Worm (Caenorhabditis elegans) whole organism, L1 larva: ENCODE results near the gene C29E4.10.

Experiments used
- C16A3.4 ChIP-seq: fragments of 150-350 bp; optimal IDR thresholded peaks from 2 replicates; lab custom pipeline; 2014; ENCODE audit warnings: missing biosample characterization, missing genetic modification characterization
- F16B12.6 ChIP-seq: fragments of 150-350 bp; optimal IDR thresholded peaks from 2 replicates; lab custom pipeline; 2014; ENCODE audit warnings: missing biosample characterization, missing genetic modification characterization
- alr-1 ChIP-seq: fragments of 200-800 bp; sonication (Bioruptor generic); optimal IDR thresholded peaks from 2 replicates; lab custom pipeline; 2018; ENCODE audit warnings: borderline replicate concordance, mild to moderate bottlenecking, missing genetic modification characterization, missing compliant biosample characterization
- ama-1 ChIP-seq: fragments of 150-350 bp; optimal IDR thresholded peaks from 2 replicates; lab custom pipeline; 2014
- blmp-1 ChIP-seq: fragments of 150-350 bp; optimal IDR thresholded peaks from 2 replicates; lab custom pipeline; 2014; ENCODE audit warnings: missing biosample characterization, missing genetic modification characterization
- ceh-63 ChIP-seq: fragments of 200-800 bp; sonication (Bioruptor generic); optimal IDR thresholded peaks from 2 replicates; lab custom pipeline; 2018; ENCODE audit warnings: mild to moderate bottlenecking, missing genetic modification characterization, missing compliant biosample characterization
- ceh-82 ChIP-seq, 3 experiments: fragments of 150-350 bp in 1 of 3; sonication (generic microtip) in 2 of 3; optimal IDR thresholded peaks; 2 replicates each; lab custom pipeline; 2014 to 2017; ENCODE audit warnings: missing biosample characterization in 3 of 3, missing genetic modification characterization in 3 of 3
- ceh-90 ChIP-seq: sonication (generic microtip); optimal IDR thresholded peaks from 2 replicates; lab custom pipeline; 2016; ENCODE audit warnings: missing genetic modification characterization, missing compliant biosample characterization
- ces-1 ChIP-seq: fragments of 150-350 bp; optimal IDR thresholded peaks from 2 replicates; lab custom pipeline; 2014; ENCODE audit warnings: missing biosample characterization, missing genetic modification reagents, missing genetic modification characterization
- dpl-1 ChIP-seq, 3 experiments: fragments of 150-350 bp in 2 of 3; sonication (generic microtip) in 1 of 3; optimal IDR thresholded peaks; 2 replicates each; lab custom pipeline; 2014 to 2017; ENCODE audit warnings: missing biosample characterization in 3 of 3, missing genetic modification characterization in 3 of 3, missing genetic modification reagents in 3 of 3
- efl-1 ChIP-seq, 4 experiments: fragments of 150-350 bp; optimal IDR thresholded peaks in 3 of 4; peaks in 1 of 4; 1 replicate in 1 of 4; 2 replicates in 3 of 4; lab custom pipeline; 2014; ENCODE audit warnings: missing biosample characterization in 2 of 4, missing genetic modification characterization in 2 of 4, missing genetic modification reagents in 2 of 4
- egl-13 ChIP-seq: sonication (generic microtip); optimal IDR thresholded peaks from 2 replicates; lab custom pipeline; 2016; ENCODE audit warnings: missing genotype, missing genetic modification reagents, missing genetic modification characterization, missing compliant biosample characterization
- egl-27 ChIP-seq, 2 experiments: fragments of 150-350 bp in 1 of 2; sonication (generic microtip); optimal IDR thresholded peaks; 3 replicates each; lab custom pipeline; 2017 to 2018; ENCODE audit warnings: missing biosample characterization in 2 of 2, missing genetic modification characterization in 2 of 2, missing genetic modification reagents in 2 of 2
- elt-2 ChIP-seq: sonication (generic microtip); optimal IDR thresholded peaks from 2 replicates; lab custom pipeline; 2016; ENCODE audit warnings: missing genetic modification characterization, mild to moderate bottlenecking, inconsistent platforms, missing compliant biosample characterization, missing genetic modification reagents
- elt-3 ChIP-seq, 6 experiments: fragments of 150-350 bp in 1 of 6; sonication (generic microtip); optimal IDR thresholded peaks; 2 replicates each; lab custom pipeline; 2017 to 2018; ENCODE audit warnings: missing biosample characterization in 6 of 6, missing genetic modification characterization in 6 of 6, inconsistent platforms in 1 of 6
- fkh-10 ChIP-seq: sonication (generic microtip); optimal IDR thresholded peaks from 2 replicates; lab custom pipeline; 2017; ENCODE audit warnings: missing biosample characterization, missing genetic modification reagents, missing genetic modification characterization
- fkh-4 ChIP-seq: sonication (generic microtip); optimal IDR thresholded peaks from 2 replicates; lab custom pipeline; 2016; ENCODE audit warnings: missing compliant biosample characterization, missing genetic modification characterization, borderline replicate concordance
- fos-1 ChIP-seq: fragments of 150-350 bp; optimal IDR thresholded peaks from 2 replicates; lab custom pipeline; 2014; ENCODE audit warnings: missing biosample characterization, missing genetic modification characterization
- grh-1 ChIP-seq: fragments of 200-800 bp; sonication (Bioruptor generic); IDR thresholded peaks from 2 replicates; pipeline ENCODE4 v1.3.6; 2022; ENCODE audit warnings: missing genetic modification reagents, missing genetic modification characterization, missing compliant biosample characterization
- hlh-17 ChIP-seq: fragments of 200-800 bp; sonication (Bioruptor generic); optimal IDR thresholded peaks from 2 replicates; lab custom pipeline; 2018; ENCODE audit warnings: missing genetic modification characterization, mild to moderate bottlenecking, missing compliant biosample characterization, moderate library complexity, borderline replicate concordance
- hpl-2 ChIP-seq: fragments of 150-350 bp; optimal IDR thresholded peaks from 2 replicates; lab custom pipeline; 2014; ENCODE audit warnings: missing biosample characterization, missing genetic modification reagents, missing genetic modification characterization
- isw-1 ChIP-seq: fragments of 200-800 bp; sonication (Bioruptor generic); IDR thresholded peaks from 2 replicates; pipeline ENCODE4 v1.3.6; 2022; ENCODE audit warnings: missing genetic modification characterization, missing compliant biosample characterization
- jun-1 ChIP-seq: fragments of 150-350 bp; optimal IDR thresholded peaks from 2 replicates; lab custom pipeline; 2014; ENCODE audit warnings: missing biosample characterization, missing genetic modification reagents, missing genetic modification characterization
- lin-39 ChIP-seq: fragments of 150-350 bp; optimal IDR thresholded peaks from 2 replicates; lab custom pipeline; 2014; ENCODE audit warnings: missing biosample characterization, missing genetic modification reagents, missing genetic modification characterization
- lir-3 ChIP-seq: sonication (generic microtip); optimal IDR thresholded peaks from 2 replicates; lab custom pipeline; 2016; ENCODE audit warnings: mild to moderate bottlenecking, missing genetic modification characterization, moderate library complexity, missing compliant biosample characterization; ENCODE audit not compliant: poor library complexity
- lsy-2 ChIP-seq, 2 experiments: fragments of 150-350 bp; optimal IDR thresholded peaks; 2 replicates each; lab custom pipeline; 2014; ENCODE audit warnings: missing biosample characterization in 2 of 2, missing genetic modification characterization in 2 of 2
- mef-2 ChIP-seq: fragments of 150-350 bp; optimal IDR thresholded peaks from 2 replicates; lab custom pipeline; 2014; ENCODE audit warnings: missing biosample characterization, missing genetic modification characterization
- mep-1 ChIP-seq: fragments of 150-350 bp; optimal IDR thresholded peaks from 2 replicates; lab custom pipeline; 2014; ENCODE audit warnings: missing biosample characterization, missing genetic modification characterization
- nhr-11 ChIP-seq: fragments of 150-350 bp; optimal IDR thresholded peaks from 2 replicates; lab custom pipeline; 2014; ENCODE audit warnings: missing biosample characterization, missing genetic modification characterization
- nhr-19 ChIP-seq: fragments of 200-800 bp; sonication (Bioruptor generic); conservative IDR thresholded peaks from 2 replicates; pipeline ENCODE4 v1.3.6; 2022; ENCODE audit warnings: missing genetic modification characterization, missing compliant biosample characterization
- nhr-20 ChIP-seq: sonication (generic microtip); optimal IDR thresholded peaks from 2 replicates; lab custom pipeline; 2016; ENCODE audit warnings: mild to moderate bottlenecking, missing genetic modification characterization, missing compliant biosample characterization
- nhr-237 ChIP-seq: fragments of 150-350 bp; optimal IDR thresholded peaks from 2 replicates; lab custom pipeline; 2014; ENCODE audit warnings: missing biosample characterization, missing genetic modification characterization
- nhr-71 ChIP-seq: sonication (generic microtip); optimal IDR thresholded peaks from 2 replicates; lab custom pipeline; 2016; ENCODE audit warnings: mild to moderate bottlenecking, missing genetic modification characterization, moderate library complexity, missing compliant biosample characterization
- nhr-76 ChIP-seq: sonication (generic microtip); optimal IDR thresholded peaks from 2 replicates; lab custom pipeline; 2017; ENCODE audit warnings: missing biosample characterization, missing genetic modification characterization
- nhr-77 ChIP-seq: fragments of 150-350 bp; optimal IDR thresholded peaks from 2 replicates; lab custom pipeline; 2014; ENCODE audit warnings: missing biosample characterization, missing genetic modification characterization
- nhr-84 ChIP-seq: sonication (generic microtip); optimal IDR thresholded peaks from 2 replicates; lab custom pipeline; 2017; ENCODE audit warnings: missing biosample characterization, missing genetic modification characterization
- pag-3 ChIP-seq: sonication (generic microtip); optimal IDR thresholded peaks from 2 replicates; lab custom pipeline; 2017; ENCODE audit warnings: missing genetic modification characterization, mild to moderate bottlenecking, missing compliant biosample characterization, antibody characterized with exemption, borderline replicate concordance; ENCODE audit not compliant: insufficient read depth
- pax-3 ChIP-seq: fragments of 200-800 bp; sonication (Bioruptor generic); optimal IDR thresholded peaks from 2 replicates; lab custom pipeline; 2018; ENCODE audit warnings: mild to moderate bottlenecking, missing genetic modification characterization, moderate library complexity, missing compliant biosample characterization
- pqm-1 ChIP-seq: sonication (generic microtip); optimal IDR thresholded peaks from 3 replicates; lab custom pipeline; 2017; ENCODE audit warnings: missing biosample characterization, missing genetic modification characterization
- skn-1 ChIP-seq: fragments of 150-350 bp; optimal IDR thresholded peaks from 2 replicates; lab custom pipeline; 2014; ENCODE audit warnings: missing biosample characterization, missing genetic modification characterization
- snpc-4 ChIP-seq: fragments of 150-350 bp; optimal IDR thresholded peaks from 2 replicates; lab custom pipeline; 2014; ENCODE audit warnings: missing biosample characterization, missing genetic modification characterization
- sox-4 ChIP-seq: sonication (generic microtip); optimal IDR thresholded peaks from 2 replicates; lab custom pipeline; 2016; ENCODE audit warnings: missing genetic modification characterization, missing compliant biosample characterization
- sptf-1 ChIP-seq: fragments of 150-350 bp; optimal IDR thresholded peaks from 2 replicates; lab custom pipeline; 2014; ENCODE audit warnings: missing biosample characterization, missing genetic modification characterization
- sup-37 ChIP-seq: fragments of 200-800 bp; sonication (Bioruptor generic); optimal IDR thresholded peaks from 2 replicates; lab custom pipeline; 2018; ENCODE audit warnings: mild to moderate bottlenecking, missing genetic modification characterization, missing compliant biosample characterization
- tlp-1 ChIP-seq: fragments of 150-350 bp; optimal IDR thresholded peaks from 2 replicates; lab custom pipeline; 2014; ENCODE audit warnings: missing biosample characterization, missing genetic modification characterization
- unc-130 ChIP-seq: fragments of 150-350 bp; optimal IDR thresholded peaks from 2 replicates; lab custom pipeline; 2017; ENCODE audit warnings: missing biosample characterization, missing genetic modification characterization, inconsistent platforms
- unc-30 ChIP-seq: sonication (generic microtip); optimal IDR thresholded peaks from 2 replicates; lab custom pipeline; 2017; ENCODE audit warnings: missing biosample characterization, missing genetic modification characterization
- unc-86 ChIP-seq: sonication (generic microtip); optimal IDR thresholded peaks from 2 replicates; lab custom pipeline; 2016; ENCODE audit warnings: missing genetic modification characterization, missing compliant biosample characterization
- vab-15 ChIP-seq: sonication (generic microtip); optimal IDR thresholded peaks from 2 replicates; lab custom pipeline; 2017; ENCODE audit warnings: missing genotype, mild to moderate bottlenecking, missing genetic modification characterization, missing compliant biosample characterization
- xbp-1 ChIP-seq: sonication (generic microtip); optimal IDR thresholded peaks from 2 replicates; lab custom pipeline; 2016; ENCODE audit warnings: missing genetic modification characterization, missing compliant biosample characterization
- zag-1 ChIP-seq: fragments of 150-350 bp; optimal IDR thresholded peaks from 2 replicates; lab custom pipeline; 2014; ENCODE audit warnings: missing biosample characterization, missing genetic modification characterization
- zip-4 ChIP-seq: fragments of 200-800 bp; sonication (Bioruptor generic); optimal IDR thresholded peaks from 2 replicates; lab custom pipeline; 2018; ENCODE audit warnings: mild to moderate bottlenecking, missing genetic modification characterization, moderate library complexity, missing compliant biosample characterization

The C29E4.10 gene

DNA sequence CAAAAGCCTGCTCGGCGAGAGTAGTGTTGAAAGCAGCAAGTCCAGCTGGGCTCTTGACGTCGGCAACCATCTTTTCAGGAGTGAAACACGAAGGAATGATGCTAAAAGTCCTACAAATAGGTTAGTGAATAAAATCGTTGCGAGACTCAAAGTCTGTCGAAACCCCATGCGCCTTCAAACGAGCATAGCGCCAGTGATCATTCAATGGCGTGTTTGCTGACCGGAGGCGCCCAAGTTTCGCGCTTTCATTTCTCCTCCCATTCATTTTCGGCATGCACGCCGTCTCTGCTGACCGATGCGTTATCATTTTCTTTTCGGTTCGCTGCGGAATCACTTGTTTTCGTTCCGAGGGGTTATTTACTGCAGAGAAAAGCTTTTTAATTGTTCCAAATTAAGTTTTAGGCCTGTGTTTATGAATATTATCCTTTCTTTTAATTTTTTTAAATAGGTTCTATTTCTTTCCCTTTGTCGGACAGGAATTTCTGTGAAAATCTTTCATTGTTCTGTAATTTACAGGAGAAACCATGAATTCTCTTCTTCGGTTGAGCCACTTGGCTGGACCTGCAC, 35.6 kb downstream of the C29E4.10 start, which contains the start of the genes eef-1B.1 and aco-2 (continued):
- TF ChIP-seq unc-130 (tag; lab: Kevin White, UChicago), result peak; percentile 98
- TF ChIP-seq skn-1 (tag; lab: Kevin White, UChicago), result peak; percentile 90
- no peak for TF ChIP-seq nhr-76 (tag; lab: Kevin White, UChicago)
- peak; percentile 78 for TF ChIP-seq pax-3 (tag; lab: Kevin White, UChicago)
- TF ChIP-seq mef-2 (tag; lab: Kevin White, UChicago), result peak; percentile 33
- no peak for TF ChIP-seq ces-1 (GFP tag; lab: Kevin White, UChicago)
- TF ChIP-seq elt-2 (tag; lab: Kevin White, UChicago), result peak; percentile 74
- TF ChIP-seq xbp-1 (tag; lab: Kevin White, UChicago), result peak; percentile 92
- TF ChIP-seq vab-15 (tag; lab: Kevin White, UChicago), result peak; percentile 33
- peak; percentile 53 for TF ChIP-seq ama-1 (lab: Kevin White, UChicago)
- TF ChIP-seq sox-4 (tag; lab: Kevin White, UChicago), result peak; percentile 70
- TF ChIP-seq nhr-237 (tag; lab: Kevin White, UChicago), result peak; percentile 39
- peak; percentile 26 for TF ChIP-seq fkh-4 (tag; lab: Kevin White, UChicago)
- no peak for TF ChIP-seq pqm-1 (tag; lab: Kevin White, UChicago)
- peak; percentile 88 for TF ChIP-seq grh-1 (GFP tag; lab: Robert Waterston, UW)
- TF ChIP-seq lir-3, result peak; percentile 63
- peak; percentile 83 for TF ChIP-seq zip-4 (GFP tag; lab: Kevin White, UChicago)
- TF ChIP-seq nhr-19 (GFP tag; lab: Robert Waterston, UW), result peak; percentile 96
- peak; percentile 81 for TF ChIP-seq fos-1
- no peak for TF ChIP-seq nhr-84 (tag; lab: Kevin White, UChicago)
- peak; percentile 96 for TF ChIP-seq C16A3.4 (tag; lab: Kevin White, UChicago)
- TF ChIP-seq isw-1 (GFP tag; lab: Robert Waterston, UW), result peak; percentile 89
- peak; percentile 69 for TF ChIP-seq lin-39 (tag; lab: Kevin White, UChicago)
- TF ChIP-seq sup-37 (GFP tag; lab: Kevin White, UChicago), result peak; percentile 71
- TF ChIP-seq nhr-11 (tag; lab: Kevin White, UChicago), result peak; percentile 43
- no peak for TF ChIP-seq ceh-90
- TF ChIP-seq nhr-20 (tag; lab: Kevin White, UChicago), result peak; percentile 97
- peak; percentile 90 for TF ChIP-seq unc-86
- peak; percentile 2 for TF ChIP-seq zag-1 (tag; lab: Kevin White, UChicago)
- TF ChIP-seq dpl-1 (GFP tag; optimal IDR thresholded peaks at IDR 0.05; lab: Kevin White, UChicago), result peak; percentile 87 to 90 (median 88)
- peak; percentile 89 for TF ChIP-seq jun-1
- no peak for TF ChIP-seq egl-27 (tag; optimal IDR thresholded peaks at IDR 0.05; lab: Kevin White, UChicago)
- TF ChIP-seq nhr-77 (tag; lab: Kevin White, UChicago), result peak; percentile 87
- TF ChIP-seq nhr-71 (tag; lab: Kevin White, UChicago), result peak; percentile 96
- TF ChIP-seq blmp-1, result peak; percentile 95
- no peak for TF ChIP-seq ceh-63 (GFP tag; lab: Kevin White, UChicago)
- peak; percentile 88 to 95 (median 91) for TF ChIP-seq ceh-82 (tag; optimal IDR thresholded peaks at IDR 0.05; lab: Kevin White, UChicago)
- TF ChIP-seq elt-3 (tag; optimal IDR thresholded peaks at IDR 0.05; lab: Kevin White, UChicago), result peak in 5 of 6 experiments; percentile 53 to 97 (median 75)
- peak; percentile 82 for TF ChIP-seq egl-13 (tag; lab: Kevin White, UChicago)
- peak; percentile 91 for TF ChIP-seq mep-1 (tag; lab: Kevin White, UChicago)
- TF ChIP-seq fkh-10 (GFP tag; lab: Kevin White, UChicago), result peak; percentile 43
- peak; percentile 74 for TF ChIP-seq hpl-2 (GFP tag; lab: Kevin White, UChicago)
- peak; percentile 85 for TF ChIP-seq snpc-4 (tag; lab: Kevin White, UChicago)
- TF ChIP-seq hlh-17 (GFP tag; lab: Kevin White, UChicago), result no peak
- no peak for TF ChIP-seq unc-30
- peak; percentile 94 to 96 for TF ChIP-seq lsy-2 (tag; optimal IDR thresholded peaks at IDR 0.05; lab: Kevin White, UChicago)
- TF ChIP-seq alr-1 (tag; lab: Kevin White, UChicago), result no peak
- no peak for TF ChIP-seq sptf-1 (tag; lab: Kevin White, UChicago)
- peak; percentile 91 to 93 for TF ChIP-seq efl-1 (optimal IDR thresholded peaks at IDR 0.05; lab: Kevin White, UChicago)
- peak; percentile 83 to 98 for TF ChIP-seq efl-1 (GFP tag; optimal IDR thresholded peaks at IDR 0.05 in 1 of 2; lab: Kevin White, UChicago)
- no peak for TF ChIP-seq tlp-1 (tag; lab: Kevin White, UChicago)
- TF ChIP-seq pag-3 (tag; lab: Kevin White, UChicago), result no peak
- peak; percentile 73 for TF ChIP-seq F16B12.6
